Fruit fly (Drosophila melanogaster): Measurements from ENCODE around the gene pigs.

DNA sequence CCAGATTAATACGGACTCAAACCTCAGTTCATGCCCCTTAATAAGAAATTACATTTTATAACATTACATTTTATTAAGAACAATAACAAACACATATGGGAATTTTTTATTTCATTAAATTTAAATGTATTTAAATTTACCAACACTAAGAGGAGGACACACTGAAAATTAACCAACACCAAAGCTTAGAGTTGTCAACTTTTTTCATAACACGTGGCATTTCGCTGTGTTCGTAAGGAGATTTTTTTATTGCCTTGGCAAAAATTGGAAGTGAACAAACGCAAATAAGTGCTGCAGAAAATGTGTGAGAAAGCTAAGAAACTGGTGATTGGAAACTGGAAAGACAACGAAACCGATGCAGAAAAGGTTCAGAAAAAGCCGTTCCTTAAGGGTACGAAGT lies 33.8 kb downstream of the pigs start, which contains the start of gene CG14443:
- TF ChIP-seq lz (GFP tag; optimal IDR thresholded peaks at IDR 0.05) (no peak), Hr39 (GFP tag; optimal IDR thresholded peaks at IDR 0.05) (no peak), CG10669 (GFP tag; optimal IDR thresholded peaks at IDR 0.05) (no peak), svp (GFP tag) (no peak), OdsH (GFP tag; optimal IDR thresholded peaks at IDR 0.05) (no peak), Sox102F (GFP tag; optimal IDR thresholded peaks at IDR 0.05) (no peak), topi (GFP tag; optimal IDR thresholded peaks at IDR 0.05) (no peak)

Measured in whole organism, prepupa.